Worm (Caenorhabditis elegans) whole organism, L2 larva: Measurements from ENCODE around the gene K02H11.9.

ENCODE experiments used
- R02D3.7 ChIP-seq: fragments of 150-350 bp; optimal IDR thresholded peaks from 2 replicates; lab custom pipeline; 2014; ENCODE audit warnings: missing biosample characterization, missing genetic modification characterization
- alr-1 ChIP-seq: fragments of 150-350 bp; optimal IDR thresholded peaks from 2 replicates; lab custom pipeline; 2014; ENCODE audit warnings: missing biosample characterization, missing genetic modification characterization
- aly-2 ChIP-seq: fragments of 150-350 bp; optimal IDR thresholded peaks from 2 replicates; lab custom pipeline; 2014; ENCODE audit warnings: missing biosample characterization, missing genetic modification characterization
- blmp-1 ChIP-seq: sonication (generic microtip); optimal IDR thresholded peaks from 2 replicates; lab custom pipeline; 2017; ENCODE audit warnings: missing genetic modification characterization, mild to moderate bottlenecking, missing compliant biosample characterization, antibody characterized with exemption, moderate library complexity; ENCODE audit not compliant: insufficient read depth
- fos-1 ChIP-seq: fragments of 150-350 bp; optimal IDR thresholded peaks from 2 replicates; lab custom pipeline; 2014; ENCODE audit warnings: missing biosample characterization, missing genetic modification characterization
- nhr-11 ChIP-seq: fragments of 150-350 bp; optimal IDR thresholded peaks from 2 replicates; lab custom pipeline; 2014; ENCODE audit warnings: missing biosample characterization, missing genetic modification characterization
- nhr-12 ChIP-seq: fragments of 150-350 bp; optimal IDR thresholded peaks from 2 replicates; lab custom pipeline; 2014; ENCODE audit warnings: missing biosample characterization, missing genetic modification characterization
- nhr-237 ChIP-seq: fragments of 150-350 bp; optimal IDR thresholded peaks from 2 replicates; lab custom pipeline; 2014; ENCODE audit warnings: missing biosample characterization, missing genetic modification characterization
- snpc-4 ChIP-seq: fragments of 150-350 bp; optimal IDR thresholded peaks from 2 replicates; lab custom pipeline; 2014; ENCODE audit warnings: missing biosample characterization, missing genetic modification characterization
- unc-39 ChIP-seq: fragments of 150-350 bp; optimal IDR thresholded peaks from 2 replicates; lab custom pipeline; 2014; ENCODE audit warnings: missing biosample characterization, missing genetic modification characterization
- unc-62 ChIP-seq: fragments of 150-350 bp; optimal IDR thresholded peaks from 2 replicates; lab custom pipeline; 2014; ENCODE audit warnings: missing biosample characterization, missing genetic modification reagents, missing genetic modification characterization
- zag-1 ChIP-seq: fragments of 150-350 bp; optimal IDR thresholded peaks from 2 replicates; lab custom pipeline; 2014; ENCODE audit warnings: missing biosample characterization, missing genetic modification characterization

DNA sequence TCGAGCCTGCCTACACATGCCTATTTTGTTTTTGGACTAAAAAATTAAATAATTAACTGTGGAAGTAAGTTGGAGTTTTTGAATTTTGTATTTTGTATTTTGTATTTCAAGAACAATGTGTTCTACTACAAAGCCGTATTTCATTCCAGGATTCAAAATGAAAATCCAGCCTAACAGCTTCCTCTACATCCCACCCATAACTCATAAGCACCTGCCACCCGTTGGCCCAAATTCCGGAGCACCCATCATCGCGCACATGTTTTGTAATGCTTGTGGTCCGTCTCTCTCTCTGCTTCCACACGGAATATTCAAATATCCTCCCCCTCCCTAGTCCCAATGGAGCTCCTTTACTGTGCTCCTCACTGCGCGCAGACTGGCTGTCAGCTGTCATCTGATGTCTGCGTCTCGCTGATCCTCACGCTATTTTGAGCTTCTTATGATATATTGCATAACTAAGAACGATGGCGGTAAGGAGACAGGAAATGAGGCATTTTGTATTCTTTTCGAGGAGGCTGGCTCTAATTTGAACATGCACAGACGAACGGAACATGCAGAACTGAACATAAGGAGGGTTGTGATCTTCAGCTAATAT is 38.7 kb upstream of the K02H11.9 start:
- no peak for TF ChIP-seq nhr-11
- TF ChIP-seq nhr-12 = no peak
- no peak for TF ChIP-seq aly-2 (tag; lab: Kevin White, UChicago)
- TF ChIP-seq blmp-1 = no peak
- no peak for TF ChIP-seq unc-39
- TF ChIP-seq alr-1 (tag; lab: Kevin White, UChicago) = no peak
- no peak for TF ChIP-seq unc-62 (GFP tag; lab: Kevin White, UChicago)
- TF ChIP-seq snpc-4 (tag; lab: Kevin White, UChicago) = no peak
- no peak for TF ChIP-seq fos-1 (tag; lab: Kevin White, UChicago)
- no peak for TF ChIP-seq zag-1 (tag; lab: Kevin White, UChicago)
- TF ChIP-seq nhr-237 (tag; lab: Kevin White, UChicago) = no peak
- no peak for TF ChIP-seq R02D3.7 (tag; lab: Kevin White, UChicago)
